Worm (Caenorhabditis elegans) whole organism, young adult: ENCODE data around the gene Y49F6C.8.

ENCODE experiments used
- F23B12.7 ChIP-seq: sonication (generic microtip); optimal IDR thresholded peaks from 2 replicates; lab custom pipeline; 2017; ENCODE audit warnings: missing genetic modification characterization, mild to moderate bottlenecking, missing compliant biosample characterization, antibody characterized with exemption, moderate library complexity; ENCODE audit not compliant: insufficient read depth
- T07F8.4 ChIP-seq: sonication (generic microtip); optimal IDR thresholded peaks from 2 replicates; lab custom pipeline; 2016; ENCODE audit warnings: mild to moderate bottlenecking, missing genetic modification characterization, moderate library complexity, missing compliant biosample characterization
- atf-7 ChIP-seq: sonication (generic microtip); optimal IDR thresholded peaks from 2 replicates; lab custom pipeline; 2017; ENCODE audit warnings: mild to moderate bottlenecking, missing genetic modification characterization, missing compliant biosample characterization
- hmg-20 ChIP-seq: fragments of 200-800 bp; sonication (Bioruptor generic); IDR thresholded peaks from 2 replicates; pipeline ENCODE4 v1.3.6; 2022; ENCODE audit warnings: missing genetic modification reagents, missing genetic modification characterization, missing compliant biosample characterization
- lin-40 ChIP-seq: sonication (generic microtip); optimal IDR thresholded peaks from 2 replicates; lab custom pipeline; 2016; ENCODE audit warnings: missing genetic modification characterization, mild to moderate bottlenecking, missing compliant biosample characterization, missing genotype, missing genetic modification reagents
- lir-1 ChIP-seq: fragments of 200-800 bp; sonication (Bioruptor generic); conservative IDR thresholded peaks from 2 replicates; pipeline ENCODE4 v1.3.6; 2022; ENCODE audit warnings: missing genetic modification reagents, missing genetic modification characterization, missing compliant biosample characterization
- mes-4 ChIP-seq: sonication (generic microtip); optimal IDR thresholded peaks from 2 replicates; lab custom pipeline; 2016; ENCODE audit warnings: missing genotype, missing genetic modification characterization, missing compliant biosample characterization
- nfya-1 ChIP-seq: sonication (generic microtip); optimal IDR thresholded peaks from 2 replicates; lab custom pipeline; 2017; ENCODE audit warnings: antibody characterized with exemption, missing compliant biosample characterization, missing genetic modification characterization, borderline replicate concordance; ENCODE audit not compliant: insufficient read depth
- unc-130 ChIP-seq: sonication (generic microtip); optimal IDR thresholded peaks from 2 replicates; lab custom pipeline; 2016; ENCODE audit warnings: missing genetic modification reagents, missing genetic modification characterization, missing compliant biosample characterization

DNA sequence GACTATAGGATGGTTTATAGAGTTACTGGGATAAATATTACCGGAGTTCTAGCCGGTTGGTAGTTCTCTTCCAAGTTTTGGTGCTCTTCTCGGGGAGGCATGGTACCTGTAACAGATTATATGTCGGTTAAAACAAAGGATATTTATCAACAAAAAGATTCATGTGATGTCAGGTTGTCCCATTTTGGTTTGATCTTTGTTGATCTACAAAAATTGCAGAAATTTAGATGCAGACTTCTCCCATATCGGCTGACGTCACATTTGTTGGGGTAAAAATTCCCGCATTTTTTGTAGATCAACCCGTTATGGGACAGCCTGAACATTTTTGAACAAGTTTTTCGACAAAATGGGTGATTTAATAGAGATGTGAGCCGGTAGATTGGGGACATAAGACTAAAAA is 1.8 kb downstream of the Y49F6C.8 start, which contains the start of gene Y49F6C.7:
- TF ChIP-seq lir-1 (GFP tag; lab: Robert Waterston, UW) (no peak), mes-4 (tag; lab: Kevin White, UChicago) (no peak), lin-40 (tag; lab: Kevin White, UChicago) (no peak), T07F8.4 (tag; lab: Kevin White, UChicago) (no peak), hmg-20 (GFP tag; lab: Robert Waterston, UW) (no peak), atf-7 (tag; lab: Kevin White, UChicago) (no peak), F23B12.7 (tag; lab: Kevin White, UChicago) (no peak), unc-130 (GFP tag; lab: Kevin White, UChicago) (no peak), nfya-1 (no peak)
